Worm (Caenorhabditis elegans) whole organism, L4 larva: Measurements from ENCODE around the gene sre-53.

Experiments used
- ZK546.5 ChIP-seq, 2 experiments: sonication (generic microtip); optimal IDR thresholded peaks; 2 replicates each; lab custom pipeline; 2017; ENCODE audit warnings: missing biosample characterization in 2 of 2, missing genetic modification characterization in 2 of 2
- rbr-2 ChIP-seq: sonication (generic microtip); optimal IDR thresholded peaks from 2 replicates; lab custom pipeline; 2016; ENCODE audit warnings: missing genotype, missing genetic modification characterization, missing compliant biosample characterization
- zag-1 ChIP-seq: fragments of 150-350 bp; optimal IDR thresholded peaks from 2 replicates; lab custom pipeline; 2014; ENCODE audit warnings: missing biosample characterization, missing genetic modification characterization

DNA sequence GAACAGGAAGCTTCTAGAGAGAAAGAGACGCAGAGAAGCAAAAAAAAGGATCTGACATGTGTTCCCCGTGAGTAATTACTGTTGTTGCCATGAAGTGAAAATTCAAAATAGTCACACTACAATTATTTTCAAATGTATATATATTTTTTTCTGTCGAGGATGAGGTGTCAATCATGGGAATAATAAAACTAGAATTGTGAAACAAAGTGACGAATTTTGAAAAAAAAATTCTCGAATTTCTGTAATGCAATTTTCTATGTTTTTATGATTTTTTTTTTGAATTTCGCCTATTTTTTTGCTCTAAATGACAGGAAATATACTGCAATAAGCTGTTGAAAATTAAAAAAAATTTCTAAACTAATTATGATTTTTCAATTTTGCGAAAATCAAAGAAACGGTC lies 29.9 kb upstream of the sre-53 start:
- TF ChIP-seq zag-1 (tag; lab: Kevin White, UChicago) (no peak), ZK546.5 (tag; optimal IDR thresholded peaks at IDR 0.05; lab: Kevin White, UChicago) (no peak), rbr-2 (tag; lab: Kevin White, UChicago) (no peak)
